Worm (Caenorhabditis elegans) whole organism, late embryonic: ENCODE results near the gene C34C12.6.

Source experiments
- T23F11.4 ChIP-seq: fragments of 200-800 bp; sonication (Bioruptor generic); optimal IDR thresholded peaks from 2 replicates; lab custom pipeline; 2018; ENCODE audit warnings: mild to moderate bottlenecking, missing genetic modification characterization, missing compliant biosample characterization
- ceh-14 ChIP-seq: sonication (generic microtip); optimal IDR thresholded peaks from 2 replicates; lab custom pipeline; 2016; ENCODE audit warnings: missing genotype, missing genetic modification characterization, missing compliant biosample characterization
- ceh-19 ChIP-seq: fragments of 200-800 bp; sonication (Bioruptor generic); optimal IDR thresholded peaks from 2 replicates; lab custom pipeline; 2018; ENCODE audit warnings: mild to moderate bottlenecking, missing genetic modification characterization, missing compliant biosample characterization
- fkh-10 ChIP-seq: fragments of 150-350 bp; optimal IDR thresholded peaks from 2 replicates; lab custom pipeline; 2014; ENCODE audit warnings: missing biosample characterization, missing genetic modification reagents, missing genetic modification characterization
- lim-6 ChIP-seq: sonication (generic microtip); optimal IDR thresholded peaks from 2 replicates; lab custom pipeline; 2016; ENCODE audit warnings: missing genetic modification characterization, missing compliant biosample characterization
- nhr-232 ChIP-seq: sonication (generic microtip); optimal IDR thresholded peaks from 2 replicates; lab custom pipeline; 2016; ENCODE audit warnings: missing genetic modification characterization, missing compliant biosample characterization
- pag-3 ChIP-seq: sonication (generic microtip); optimal IDR thresholded peaks from 2 replicates; lab custom pipeline; 2016; ENCODE audit warnings: missing compliant biosample characterization, missing genetic modification characterization, borderline replicate concordance
- pqm-1 ChIP-seq: sonication (generic microtip); optimal IDR thresholded peaks from 2 replicates; lab custom pipeline; 2016; ENCODE audit warnings: missing genetic modification characterization, missing compliant biosample characterization
- unc-55 ChIP-seq: sonication (generic microtip); optimal IDR thresholded peaks from 2 replicates; lab custom pipeline; 2017; ENCODE audit warnings: missing biosample characterization, missing genetic modification reagents, missing genetic modification characterization

DNA sequence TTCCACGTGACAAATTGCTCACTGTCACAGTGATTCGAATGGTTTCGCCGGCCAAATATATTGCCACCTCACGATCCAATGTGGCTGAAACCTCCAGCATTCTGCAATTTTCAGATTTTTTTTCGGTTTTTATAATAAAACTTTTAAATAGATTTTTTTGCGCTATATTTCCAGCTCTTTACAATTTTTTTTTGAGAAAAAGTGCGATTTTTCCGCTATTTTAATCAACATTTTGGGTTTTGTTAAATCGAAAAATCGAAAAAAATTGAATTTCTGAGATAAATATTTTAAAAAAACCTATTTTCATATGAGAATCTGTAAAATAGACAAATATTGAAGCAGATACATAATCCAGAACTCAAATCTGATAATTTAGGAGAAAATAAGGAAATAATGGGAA lies 16.6 kb downstream of the C34C12.6 start, which contains the start of gene M01F1.9:
- no peak for TF ChIP-seq lim-6 (tag; lab: Kevin White, UChicago)
- TF ChIP-seq pqm-1 (tag; lab: Kevin White, UChicago) = no peak
- TF ChIP-seq pag-3 (tag; lab: Kevin White, UChicago) = no peak
- TF ChIP-seq T23F11.4 (GFP tag; lab: Kevin White, UChicago) = no peak
- TF ChIP-seq nhr-232 (tag; lab: Kevin White, UChicago) = no peak
- TF ChIP-seq unc-55 (GFP tag; lab: Kevin White, UChicago) = no peak
- no peak for TF ChIP-seq fkh-10 (GFP tag; lab: Kevin White, UChicago)
- TF ChIP-seq ceh-14 (tag; lab: Kevin White, UChicago) = no peak
- no peak for TF ChIP-seq ceh-19
